Fruit fly (Drosophila melanogaster): ENCODE results near the gene CG15211.

CG15211 gene

DNA sequence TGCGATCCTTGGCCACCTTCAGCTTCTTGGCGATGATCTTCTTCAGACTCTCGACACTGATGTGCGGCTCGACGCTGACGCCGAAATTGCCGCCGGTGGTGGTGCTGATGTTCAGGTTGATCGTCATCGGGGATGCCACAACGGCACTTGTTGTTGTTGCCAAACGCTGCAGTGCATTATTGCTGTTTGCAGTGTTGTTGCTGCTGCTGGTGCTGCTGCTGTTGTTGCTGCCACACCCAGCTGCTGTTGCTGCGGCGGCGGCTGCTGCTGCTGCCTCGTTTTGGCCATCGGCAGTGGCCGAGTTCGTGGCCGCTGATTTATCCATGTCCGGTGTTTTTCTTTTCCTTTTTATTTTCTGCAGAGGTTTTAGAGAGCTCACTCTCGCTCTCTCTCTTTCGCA lies 28.5 kb upstream of the CG15211 start:
- TF ChIP-seq h (optimal IDR thresholded peaks at IDR 0.05), result no peak
- no peak for TF ChIP-seq ttk (optimal IDR thresholded peaks at IDR 0.05)
- TF ChIP-seq insv (optimal IDR thresholded peaks at IDR 0.05), result no peak
- no peak for TF ChIP-seq Myc (optimal IDR thresholded peaks at IDR 0.05)
- TF ChIP-seq psq (optimal IDR thresholded peaks at IDR 0.05), result no peak
- TF ChIP-seq Sin3A (optimal IDR thresholded peaks at IDR 0.05), result no peak

- no peak for TF ChIP-seq h (optimal IDR thresholded peaks at IDR 0.05)
- TF ChIP-seq insv (optimal IDR thresholded peaks at IDR 0.05), result no peak
- no peak for TF ChIP-seq Myc (optimal IDR thresholded peaks at IDR 0.05)
- no peak for TF ChIP-seq psq (optimal IDR thresholded peaks at IDR 0.05)
Observed at dm6 chrX:10744315-10744767, 28.0 kb upstream of the CG15211 start, which contains the start of gene ras. TSS of gene ras (plus strand) at chrX:10744502.

DNA sequence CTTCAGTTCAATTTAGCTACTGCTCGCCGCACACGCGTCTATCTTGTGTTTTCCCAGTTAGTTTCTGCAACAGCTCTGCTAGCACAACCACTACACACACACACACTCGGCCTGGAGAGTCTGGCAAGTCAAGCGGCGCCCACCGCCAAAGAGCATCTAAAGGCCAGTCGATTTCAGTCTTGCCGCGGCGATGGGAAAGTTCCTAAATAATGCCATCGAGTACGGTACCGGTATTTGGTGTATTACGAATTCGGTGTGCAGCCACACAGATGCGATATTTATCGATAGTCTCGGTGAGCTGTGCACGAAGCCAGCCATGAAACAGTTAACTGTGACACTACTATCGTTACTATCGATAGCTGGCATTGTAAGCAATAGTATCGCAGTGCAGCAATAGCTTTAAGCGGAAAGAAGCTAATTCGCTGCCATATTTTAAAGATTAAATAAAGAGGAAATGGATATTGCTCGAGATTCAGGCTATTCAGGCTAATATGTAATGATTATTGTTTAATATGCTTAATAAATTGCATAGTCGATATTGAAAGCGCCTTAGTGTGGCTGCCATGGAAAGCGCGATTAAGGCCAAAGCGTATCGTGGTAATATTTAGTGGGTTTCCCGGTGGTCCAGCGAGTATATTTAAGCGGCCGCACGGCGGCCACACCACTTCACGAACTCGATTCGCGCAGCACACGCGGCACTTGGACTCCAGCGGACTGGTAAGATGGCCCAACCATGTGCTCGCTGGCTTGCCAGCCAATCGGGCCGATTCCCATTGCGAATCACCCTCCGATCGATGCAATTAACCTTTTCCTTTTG lies 27.4 kb upstream of the CG15211 start, which contains the start of gene stx:
Gene stx, minus strand, starts transcription at position 171 of the 817 bp plus-strand sequence.
- peak; percentile 3 for TF ChIP-seq insv (optimal IDR thresholded peaks at IDR 0.05)
- TF ChIP-seq Sin3A (optimal IDR thresholded peaks at IDR 0.05), result peak; percentile 100
- no peak for TF ChIP-seq psq (optimal IDR thresholded peaks at IDR 0.05)
- no peak for TF ChIP-seq ttk (optimal IDR thresholded peaks at IDR 0.05)
- TF ChIP-seq h (optimal IDR thresholded peaks at IDR 0.05), result no peak

- TF ChIP-seq h (optimal IDR thresholded peaks at IDR 0.05), result no peak
- TF ChIP-seq ttk (optimal IDR thresholded peaks at IDR 0.05), result no peak
- no peak for TF ChIP-seq Sin3A (optimal IDR thresholded peaks at IDR 0.05)
- TF ChIP-seq insv (optimal IDR thresholded peaks at IDR 0.05), result no peak
- TF ChIP-seq psq (optimal IDR thresholded peaks at IDR 0.05), result no peak
Observed at dm6 chrX:10745590-10745953, 26.8 kb upstream of the CG15211 start.

DNA sequence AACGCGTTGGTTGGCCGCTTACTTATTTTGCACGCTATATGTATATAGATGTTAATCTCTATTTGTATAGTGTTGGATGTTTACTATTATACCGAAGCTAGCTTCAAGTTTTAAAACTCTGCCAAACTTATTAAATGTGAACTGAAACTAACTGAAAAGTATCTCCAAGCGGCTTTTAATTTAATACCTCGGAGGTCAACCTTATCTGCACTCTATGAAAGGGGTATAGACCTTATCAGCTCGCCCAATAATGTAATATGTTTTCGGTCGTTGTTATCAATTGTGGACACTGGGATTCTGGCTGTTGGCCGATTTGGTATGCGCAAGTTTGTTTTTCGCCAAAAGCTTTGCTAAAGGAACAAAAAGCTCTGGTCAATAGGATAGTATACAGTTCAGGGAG lies 23.7 kb upstream of the CG15211 start:
- TF ChIP-seq h (optimal IDR thresholded peaks at IDR 0.05), result no peak
- no peak for TF ChIP-seq Sin3A (optimal IDR thresholded peaks at IDR 0.05)
- TF ChIP-seq Myc (optimal IDR thresholded peaks at IDR 0.05), result no peak
- TF ChIP-seq ttk (optimal IDR thresholded peaks at IDR 0.05), result no peak
- TF ChIP-seq psq (optimal IDR thresholded peaks at IDR 0.05), result no peak
- TF ChIP-seq insv (optimal IDR thresholded peaks at IDR 0.05), result no peak

dm6 chrX:10750676-10751075 lies 21.7 kb upstream of the CG15211 start:
- TF ChIP-seq Myc (optimal IDR thresholded peaks at IDR 0.05) (no peak), Sin3A (optimal IDR thresholded peaks at IDR 0.05) (no peak), psq (optimal IDR thresholded peaks at IDR 0.05) (no peak), ttk (optimal IDR thresholded peaks at IDR 0.05) (no peak), insv (optimal IDR thresholded peaks at IDR 0.05) (no peak), h (optimal IDR thresholded peaks at IDR 0.05) (no peak)

- TF ChIP-seq ttk (optimal IDR thresholded peaks at IDR 0.05) (no peak), h (optimal IDR thresholded peaks at IDR 0.05) (no peak), insv (optimal IDR thresholded peaks at IDR 0.05) (no peak), Sin3A (optimal IDR thresholded peaks at IDR 0.05) (no peak), psq (optimal IDR thresholded peaks at IDR 0.05) (no peak), Myc (optimal IDR thresholded peaks at IDR 0.05) (no peak)
Observed at dm6 chrX:10751777-10752176, 20.6 kb upstream of the CG15211 start.

- TF ChIP-seq Myc (optimal IDR thresholded peaks at IDR 0.05) (no peak), psq (optimal IDR thresholded peaks at IDR 0.05) (no peak), h (optimal IDR thresholded peaks at IDR 0.05) (no peak), insv (optimal IDR thresholded peaks at IDR 0.05) (no peak), Sin3A (optimal IDR thresholded peaks at IDR 0.05) (no peak), ttk (optimal IDR thresholded peaks at IDR 0.05) (no peak)
Observed at dm6 chrX:10756026-10756561, 16.2 kb upstream of the CG15211 start.

DNA sequence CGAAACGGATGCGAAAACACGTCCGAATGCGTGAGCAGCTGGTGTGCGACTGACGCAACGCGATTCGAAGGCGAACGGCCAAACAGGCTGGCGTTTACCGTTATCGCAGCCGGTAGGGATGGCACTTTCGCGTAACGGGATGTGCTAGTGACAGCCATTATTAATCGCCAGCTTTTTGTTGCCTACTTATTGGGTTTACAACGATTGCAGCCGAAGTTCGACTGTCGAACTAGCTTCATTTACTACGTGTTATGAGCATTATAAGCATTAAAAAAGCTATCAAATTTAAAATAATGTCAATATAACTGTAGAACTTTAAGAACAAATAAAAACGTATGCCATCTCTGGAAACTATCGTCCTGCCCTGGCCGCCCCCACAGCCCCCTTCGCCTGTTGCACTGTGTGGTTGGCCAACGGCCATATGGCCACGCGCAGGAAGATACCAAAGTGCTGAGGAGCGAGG lies 14.7 kb upstream of the CG15211 start, which contains the start of gene Rph:
Gene Rph, minus strand, starts transcription at position 51 of the 463 bp plus-strand sequence.
- TF ChIP-seq Myc (optimal IDR thresholded peaks at IDR 0.05), result no peak

dm6 chrX:10762569-10762958 lies 9.8 kb upstream of the CG15211 start:
- TF ChIP-seq insv (optimal IDR thresholded peaks at IDR 0.05), result no peak
- TF ChIP-seq h (optimal IDR thresholded peaks at IDR 0.05), result no peak
- TF ChIP-seq psq (optimal IDR thresholded peaks at IDR 0.05), result no peak
- TF ChIP-seq ttk (optimal IDR thresholded peaks at IDR 0.05), result no peak
- TF ChIP-seq Sin3A (optimal IDR thresholded peaks at IDR 0.05), result no peak
- TF ChIP-seq Myc (optimal IDR thresholded peaks at IDR 0.05), result no peak

DNA sequence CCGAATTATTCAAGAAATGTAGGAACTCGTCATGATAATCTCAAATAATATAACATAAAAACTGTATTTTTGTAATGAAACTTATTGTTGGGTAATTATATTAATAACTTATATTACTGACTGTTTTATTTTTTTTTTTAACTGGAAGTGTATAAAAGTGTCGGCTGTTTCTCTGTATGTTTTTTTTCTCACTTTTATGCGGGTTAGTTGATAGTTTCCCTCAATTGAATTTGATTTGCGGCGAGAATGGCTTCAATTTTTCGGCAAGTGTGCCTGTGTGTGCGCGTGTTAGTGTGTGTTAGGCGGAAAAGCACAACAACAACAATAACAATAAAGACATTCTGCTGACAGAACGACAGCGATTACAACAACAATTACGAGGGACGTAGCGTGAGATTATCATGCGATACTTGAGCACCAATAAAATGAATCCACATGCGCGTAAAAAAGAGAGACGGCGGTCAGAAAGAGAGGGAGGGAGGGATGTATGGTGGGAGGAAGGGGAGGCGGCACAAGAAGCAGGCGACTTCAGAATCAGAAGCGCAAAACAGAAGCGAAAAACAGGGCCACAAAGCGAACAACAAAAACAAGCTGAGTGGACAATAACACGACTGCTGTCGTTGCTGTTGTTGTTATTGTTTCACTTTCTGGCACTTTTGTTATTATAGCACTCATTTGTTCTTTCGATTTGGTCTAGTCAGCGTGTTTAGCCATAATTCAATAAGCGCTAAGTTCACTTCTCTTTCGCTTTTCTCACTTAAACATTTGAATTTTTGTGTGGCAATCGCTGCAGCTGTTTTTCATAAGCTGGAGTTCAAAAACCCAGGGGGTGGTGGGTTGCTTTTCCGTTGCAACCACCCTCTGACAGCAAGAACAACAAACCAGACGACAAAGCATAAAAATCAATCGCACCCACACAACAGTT lies 9.1 kb upstream of the CG15211 start:
- TF ChIP-seq psq (optimal IDR thresholded peaks at IDR 0.05), result no peak
- TF ChIP-seq insv (optimal IDR thresholded peaks at IDR 0.05), result no peak
- no peak for TF ChIP-seq Myc (optimal IDR thresholded peaks at IDR 0.05)
- TF ChIP-seq ttk (optimal IDR thresholded peaks at IDR 0.05), result no peak
- no peak for TF ChIP-seq Sin3A (optimal IDR thresholded peaks at IDR 0.05)
- TF ChIP-seq h (optimal IDR thresholded peaks at IDR 0.05), result no peak

DNA sequence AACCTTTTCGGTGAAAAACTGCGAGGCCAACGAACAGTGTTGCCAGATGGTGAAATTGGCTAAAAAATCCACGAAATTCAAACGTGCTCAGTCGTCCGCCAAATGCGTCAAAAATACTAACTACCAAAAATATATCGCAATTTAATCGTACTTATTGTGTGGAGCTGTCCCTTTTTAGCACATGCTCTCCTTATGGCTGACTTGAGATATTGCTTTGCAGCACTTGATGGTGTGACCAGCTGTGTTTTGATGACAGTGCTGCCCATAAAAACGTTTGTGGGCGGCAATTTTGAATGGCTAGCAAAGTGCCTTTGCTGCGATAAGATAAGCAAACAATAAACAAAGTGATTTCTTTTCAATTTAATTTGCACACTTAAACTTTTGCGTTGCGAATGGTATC lies 8.1 kb upstream of the CG15211 start, which contains the start of gene Tango5:
Gene Tango5, minus strand, starts transcription at position 208 of the 400 bp plus-strand sequence.
- TF ChIP-seq psq (optimal IDR thresholded peaks at IDR 0.05) (no peak), Sin3A (optimal IDR thresholded peaks at IDR 0.05) (no peak), Myc (optimal IDR thresholded peaks at IDR 0.05) (no peak), ttk (optimal IDR thresholded peaks at IDR 0.05) (no peak), insv (optimal IDR thresholded peaks at IDR 0.05) (no peak)

Measured in Kc167 (cell line).